Fruit fly (Drosophila melanogaster): ENCODE results near the gene Pomp.

The Pomp gene

dm6 chr2L:20799991-20800897 lies 12.8 kb downstream of the Pomp start (continued):
- TF ChIP-seq Awh (GFP tag; IDR thresholded peaks at IDR 0.05) = peak; percentile 59; the same call in 1 of the 2 replicates
- peak; percentile 86 for TF ChIP-seq CG13624 (GFP tag; optimal IDR thresholded peaks at IDR 0.05)
- peak; percentile 86 for TF ChIP-seq CG9727 (GFP tag; optimal IDR thresholded peaks at IDR 0.05)
- no peak for TF ChIP-seq Stat92E (GFP tag; optimal IDR thresholded peaks at IDR 0.05)
- TF ChIP-seq lilli (GFP tag; optimal IDR thresholded peaks at IDR 0.05) = peak; percentile 87
- 0 out of 2 replicates have a peak, but pooled peaks have one; percentile 42 for TF ChIP-seq dati (GFP tag; IDR thresholded peaks at IDR 0.05)
- TF ChIP-seq CG14965 (GFP tag; optimal IDR thresholded peaks at IDR 0.05; ENCODE audit: borderline replicate concordance) = peak; percentile 48
- TF ChIP-seq Mad (GFP tag; optimal IDR thresholded peaks at IDR 0.05) = peak; percentile 74
- peak; percentile 87 for TF ChIP-seq CG9932 (GFP tag; IDR thresholded peaks at IDR 0.05)
- TF ChIP-seq CG10543 (GFP tag; optimal IDR thresholded peaks at IDR 0.05) = peak; percentile 69
- TF ChIP-seq bab2 (GFP tag; optimal IDR thresholded peaks at IDR 0.05) = peak; percentile 74
- peak; percentile 14 for TF ChIP-seq CG6654 (GFP tag; optimal IDR thresholded peaks at IDR 0.05)
- peak; percentile 53 for TF ChIP-seq CG10959 (GFP tag; IDR thresholded peaks at IDR 0.05)
- TF ChIP-seq CG32532 (GFP tag; IDR thresholded peaks at IDR 0.05) = peak; percentile 87
- TF ChIP-seq Mrtf (GFP tag; IDR thresholded peaks at IDR 0.05) = peak; percentile 69; the same call in 2 of the 3 replicates
- TF ChIP-seq Hsf (GFP tag; optimal IDR thresholded peaks at IDR 0.05) = peak; percentile 82
- peak; percentile 59 for TF ChIP-seq CG10979 (tag; optimal IDR thresholded peaks at IDR 0.05)
- TF ChIP-seq CG42726 (GFP tag; IDR thresholded peaks at IDR 0.05; ENCODE audit: partially characterized antibody) = no peak
- TF ChIP-seq PHDP (tag; optimal IDR thresholded peaks at IDR 0.05) = peak; percentile 78
- TF ChIP-seq Kr (GFP tag; optimal IDR thresholded peaks at IDR 0.05) = no peak
- TF ChIP-seq CG3407 (GFP tag; optimal IDR thresholded peaks at IDR 0.05) = peak; percentile 27
- TF ChIP-seq CG3838 (GFP tag; optimal IDR thresholded peaks at IDR 0.05) = no peak
- TF ChIP-seq cwo (GFP tag; optimal IDR thresholded peaks at IDR 0.05) = peak; percentile 83
- TF ChIP-seq CG17186 (GFP tag; optimal IDR thresholded peaks at IDR 0.05) = no peak
- no peak for TF ChIP-seq YL-1 (GFP tag; optimal IDR thresholded peaks at IDR 0.05)
- TF ChIP-seq D19B (GFP tag; optimal IDR thresholded peaks at IDR 0.05) = peak; percentile 52
- peak; percentile 63 for TF ChIP-seq CG8944 (GFP tag; optimal IDR thresholded peaks at IDR 0.05)
- TF ChIP-seq CG17361 (GFP tag; IDR thresholded peaks at IDR 0.05) = peak; percentile 60; the same call in 2 of the 3 replicates
- TF ChIP-seq CG8359 (GFP tag; optimal IDR thresholded peaks at IDR 0.05; ENCODE audit: borderline replicate concordance) = no peak
- TF ChIP-seq cad (GFP tag; optimal IDR thresholded peaks at IDR 0.05) = peak; percentile 43
- TF ChIP-seq Jarid2 (GFP tag; optimal IDR thresholded peaks at IDR 0.05) = peak; percentile 3
- TF ChIP-seq corto (GFP tag; optimal IDR thresholded peaks at IDR 0.05) = peak; percentile 91
- peak; percentile 52 for TF ChIP-seq CG30431 (GFP tag; optimal IDR thresholded peaks at IDR 0.05)
- peak; percentile 66; the same call in 1 of the 2 replicates for TF ChIP-seq CG31441 (GFP tag; IDR thresholded peaks at IDR 0.05)
- TF ChIP-seq Aef1 (GFP tag; IDR thresholded peaks at IDR 0.05) = peak; percentile 72
- no peak for TF ChIP-seq Dp (GFP tag; optimal IDR thresholded peaks at IDR 0.05)
- TF ChIP-seq pzg (GFP tag; optimal IDR thresholded peaks at IDR 0.05) = peak; percentile 19
- TF ChIP-seq Dll (GFP tag; IDR thresholded peaks at IDR 0.05; ENCODE audit: partially characterized antibody) = no peak
- peak; percentile 83 for TF ChIP-seq Atf6 (GFP tag; IDR thresholded peaks at IDR 0.05)
- peak; percentile 82 for TF ChIP-seq CG14014 (GFP tag; IDR thresholded peaks at IDR 0.05)
- TF ChIP-seq CG11085 (GFP tag; IDR thresholded peaks at IDR 0.05) = peak; percentile 69
- TF ChIP-seq hkb (optimal IDR thresholded peaks at IDR 0.05) = no peak
- TF ChIP-seq hkb (GFP tag; IDR thresholded peaks at IDR 0.05) = peak; percentile 77
- TF ChIP-seq crc (GFP tag; optimal IDR thresholded peaks at IDR 0.05) = peak; percentile 72
- TF ChIP-seq unc-4 (GFP tag; IDR thresholded peaks at IDR 0.05; ENCODE audit: partially characterized antibody) = no peak
- peak; percentile 45 for TF ChIP-seq fd102C (GFP tag; optimal IDR thresholded peaks at IDR 0.05)
- TF ChIP-seq CG8924 (tag; optimal IDR thresholded peaks at IDR 0.05) = peak; percentile 78
- TF ChIP-seq slp2 (GFP tag; optimal IDR thresholded peaks at IDR 0.05) = peak; percentile 40
